Worm (Caenorhabditis elegans) whole organism, mixed stage, embryonic: ENCODE data around the gene D1025.10.

Experiments used
- ceh-83 ChIP-seq: fragments of 200-800 bp; sonication (Bioruptor generic); optimal IDR thresholded peaks from 2 replicates; lab custom pipeline; 2018; ENCODE audit warnings: mild to moderate bottlenecking, missing genetic modification characterization, missing compliant biosample characterization
- hlh-1 ChIP-seq: fragments of 150-350 bp; optimal IDR thresholded peaks from 2 replicates; lab custom pipeline; 2014; ENCODE audit warnings: missing biosample characterization, missing genetic modification reagents, missing genetic modification characterization
- lin-13 ChIP-seq: fragments of 150-350 bp; optimal IDR thresholded peaks from 2 replicates; lab custom pipeline; 2014; ENCODE audit warnings: missing biosample characterization, missing genetic modification characterization
- mep-1 ChIP-seq: fragments of 150-350 bp; optimal IDR thresholded peaks from 2 replicates; lab custom pipeline; 2017; ENCODE audit warnings: missing biosample characterization, missing genetic modification reagents, missing genetic modification characterization, inconsistent platforms
- nhr-237 ChIP-seq: fragments of 150-350 bp; optimal IDR thresholded peaks from 2 replicates; lab custom pipeline; 2014; ENCODE audit warnings: missing biosample characterization, missing genetic modification characterization
- nhr-28 ChIP-seq: fragments of 150-350 bp; optimal IDR thresholded peaks from 2 replicates; lab custom pipeline; 2014; ENCODE audit warnings: missing biosample characterization, missing genetic modification characterization
- nhr-76 ChIP-seq: sonication (generic microtip); optimal IDR thresholded peaks from 2 replicates; lab custom pipeline; 2017; ENCODE audit warnings: missing biosample characterization, missing genetic modification characterization
- snpc-4 ChIP-seq: fragments of 150-350 bp; optimal IDR thresholded peaks from 2 replicates; lab custom pipeline; 2014; ENCODE audit warnings: missing biosample characterization, missing genetic modification characterization
- tbx-8 ChIP-seq: fragments of 200-800 bp; sonication (Bioruptor generic); optimal IDR thresholded peaks from 2 replicates; lab custom pipeline; 2018; ENCODE audit warnings: mild to moderate bottlenecking, missing genetic modification characterization, moderate library complexity, missing compliant biosample characterization
- unc-39 ChIP-seq: fragments of 150-350 bp; optimal IDR thresholded peaks from 2 replicates; lab custom pipeline; 2014; ENCODE audit warnings: missing biosample characterization, missing genetic modification characterization
- ztf-11 ChIP-seq: fragments of 150-350 bp; optimal IDR thresholded peaks from 2 replicates; lab custom pipeline; 2014; ENCODE audit warnings: missing biosample characterization, missing genetic modification characterization

DNA sequence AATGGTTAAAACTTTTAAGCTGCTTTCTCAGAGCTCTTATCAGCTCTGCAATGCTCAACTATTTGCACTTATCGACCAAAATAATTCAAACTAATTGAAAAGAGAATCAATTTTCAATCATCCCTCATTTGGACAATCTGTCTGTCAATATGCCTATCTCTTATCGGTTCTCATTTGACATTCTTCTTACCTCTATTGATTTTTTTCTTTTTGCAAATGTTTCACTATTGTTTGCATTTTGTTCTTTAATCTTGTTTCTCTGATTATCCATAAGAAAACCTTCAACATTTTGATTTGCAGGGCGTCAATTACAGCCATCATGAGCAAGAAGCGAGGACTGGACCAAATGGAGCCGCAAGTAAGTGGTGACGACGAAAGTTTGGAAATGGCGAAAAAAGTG lies at the start of gene D1025.10:
- TF ChIP-seq unc-39 (tag; lab: Kevin White, UChicago) (no peak), mep-1 (tag; lab: Kevin White, UChicago) (no peak), lin-13 (tag; lab: Kevin White, UChicago) (no peak), nhr-28 (tag; lab: Kevin White, UChicago) (no peak), ztf-11 (tag; lab: Kevin White, UChicago) (no peak), snpc-4 (tag; lab: Kevin White, UChicago) (no peak), nhr-237 (tag; lab: Kevin White, UChicago) (no peak), hlh-1 (no peak), ceh-83 (GFP tag; lab: Kevin White, UChicago) (no peak), nhr-76 (tag; lab: Kevin White, UChicago) (no peak), tbx-8 (GFP tag; lab: Kevin White, UChicago) (no peak)
